Worm (Caenorhabditis elegans): Measurements from ENCODE around the gene jmjd-5.

The jmjd-5 gene

ce11 chrV:11146958-11147779 is 19.9 kb downstream of the jmjd-5 start, which contains the start of the genes T19C4.24 and nlp-33 (continued):
- TF ChIP-seq pqm-1 (tag; optimal IDR thresholded peaks at IDR 0.05) (no peak), mes-2 (tag; optimal IDR thresholded peaks at IDR 0.05; ENCODE audit: poor library complexity, severe bottlenecking) (no peak), unc-62 (GFP tag; optimal IDR thresholded peaks at IDR 0.05 in 1 of 2) (peak in 1 of 2 experiments; percentile 97), unc-62 (tag; optimal IDR thresholded peaks at IDR 0.05) (no peak), php-3 (GFP tag; IDR thresholded peaks at IDR 0.05) (no peak), ztf-11 (tag; optimal IDR thresholded peaks at IDR 0.05) (no peak), gei-8 (GFP tag; optimal IDR thresholded peaks at IDR 0.05) (peak; percentile 50), ceh-44 (GFP tag; IDR thresholded peaks at IDR 0.05) (no peak), ctbp-1 (GFP tag; IDR thresholded peaks at IDR 0.05) (0 out of 2 replicates have a peak, but pooled peaks have one; percentile 15)

DNA sequence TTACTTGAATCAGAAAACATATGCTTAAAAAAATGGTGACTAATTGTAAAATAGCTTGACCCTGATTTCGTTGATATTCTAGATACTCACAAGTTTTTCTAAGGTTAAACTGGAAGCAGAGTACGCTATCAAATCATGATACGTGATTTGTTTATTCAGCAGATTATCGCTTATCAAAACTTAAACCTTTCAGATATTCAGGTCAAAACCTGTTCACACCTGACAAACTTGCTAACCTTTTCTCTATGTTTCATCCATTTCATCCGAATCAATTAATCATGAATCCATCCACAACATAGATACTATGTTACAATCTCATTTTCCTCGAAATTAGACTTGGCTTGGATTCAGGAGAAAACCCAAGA is 20.5 kb downstream of the jmjd-5 start:
- TF ChIP-seq aha-1 (tag): peak; percentile 98
- TF ChIP-seq dmd-9 (GFP tag; IDR thresholded peaks at IDR 0.05): no peak
- no peak for TF ChIP-seq lin-1 (GFP tag; IDR thresholded peaks at IDR 0.05)
- TF ChIP-seq nhr-48 (tag; optimal IDR thresholded peaks at IDR 0.05): peak; percentile 71
- no peak for TF ChIP-seq pqm-1 (tag; optimal IDR thresholded peaks at IDR 0.05)
- TF ChIP-seq arid-1 (GFP tag; conservative IDR thresholded peaks at IDR 0.05): no peak
- no peak for TF ChIP-seq lir-3 (tag; optimal IDR thresholded peaks at IDR 0.05)
- peak; percentile 62 for TF ChIP-seq nhr-25 (tag; optimal IDR thresholded peaks at IDR 0.05; ENCODE audit: borderline replicate concordance, insufficient read depth)
- TF ChIP-seq lim-7 (GFP tag; IDR thresholded peaks at IDR 0.05): no peak
- peak; percentile 62 for TF ChIP-seq mep-1 (tag; optimal IDR thresholded peaks at IDR 0.05)
- TF ChIP-seq F49E8.2 (tag; optimal IDR thresholded peaks at IDR 0.05; ENCODE audit: borderline replicate concordance): no peak
- peak; percentile 30 for TF ChIP-seq hlh-30 (tag; optimal IDR thresholded peaks at IDR 0.05; ENCODE audit: insufficient read depth)
- TF ChIP-seq aly-2 (tag; optimal IDR thresholded peaks at IDR 0.05): no peak
- no peak for TF ChIP-seq daf-16 (GFP tag; optimal IDR thresholded peaks at IDR 0.05)
- TF ChIP-seq daf-16 (tag; optimal IDR thresholded peaks at IDR 0.05): no peak
- TF ChIP-seq nhr-102 (tag; optimal IDR thresholded peaks at IDR 0.05): peak; percentile 35
- peak in 1 of 2 experiments; percentile 27 for TF ChIP-seq unc-62 (GFP tag; optimal IDR thresholded peaks at IDR 0.05 in 1 of 2)
- TF ChIP-seq unc-62 (tag; optimal IDR thresholded peaks at IDR 0.05): no peak
- no peak for TF ChIP-seq ceh-44 (GFP tag; IDR thresholded peaks at IDR 0.05)
- no peak for TF ChIP-seq saeg-2 (GFP tag; IDR thresholded peaks at IDR 0.05)
- no peak for TF ChIP-seq lin-29 (GFP tag; IDR thresholded peaks at IDR 0.05)
- TF ChIP-seq cey-2 (tag; optimal IDR thresholded peaks at IDR 0.05; ENCODE audit: borderline replicate concordance, insufficient read depth): peak; percentile 26
- TF ChIP-seq Y5F2A.4 (GFP tag; optimal IDR thresholded peaks at IDR 0.05): no peak
- no peak for TF ChIP-seq egl-43 (GFP tag; IDR thresholded peaks at IDR 0.05)
- TF ChIP-seq ama-1 (optimal IDR thresholded peaks at IDR 0.05): peak; percentile 44
- no peak for TF ChIP-seq spr-3 (GFP tag; optimal IDR thresholded peaks at IDR 0.05)
- no peak for TF ChIP-seq hif-1 (tag; optimal IDR thresholded peaks at IDR 0.05)
- peak; percentile 81; the same call in 1 of the 2 replicates for TF ChIP-seq zfp-3 (GFP tag; conservative IDR thresholded peaks at IDR 0.05)
- TF ChIP-seq hlh-11 (tag; optimal IDR thresholded peaks at IDR 0.05): no peak
- no peak for TF ChIP-seq ceh-20 (GFP tag; IDR thresholded peaks at IDR 0.05)

DNA sequence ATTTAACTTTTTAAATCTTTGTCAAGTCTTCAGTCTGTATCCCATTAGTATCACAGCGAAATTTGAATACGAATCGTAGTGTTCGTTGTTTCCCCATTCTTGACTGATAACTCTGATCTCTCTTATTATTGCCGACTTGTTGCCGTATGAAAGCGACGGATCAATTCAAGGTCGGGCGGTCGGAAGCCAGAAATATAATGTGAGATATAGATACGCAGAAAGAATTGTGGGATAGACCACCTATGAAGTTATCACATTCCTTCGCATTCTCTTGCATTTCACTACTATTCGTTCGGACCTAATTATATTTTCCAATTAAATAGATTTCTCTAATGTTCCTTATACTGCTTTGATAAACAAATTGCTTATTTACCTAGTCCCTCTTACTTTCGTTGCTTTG is 21.7 kb downstream of the jmjd-5 start:
- TF ChIP-seq nhr-28 (tag; optimal IDR thresholded peaks at IDR 0.05) (peak; percentile 35), zip-11 (GFP tag; IDR thresholded peaks at IDR 0.05) (no peak)
